Worm (Caenorhabditis elegans): ENCODE measurements around the gene Y17G7B.3.

DNA sequence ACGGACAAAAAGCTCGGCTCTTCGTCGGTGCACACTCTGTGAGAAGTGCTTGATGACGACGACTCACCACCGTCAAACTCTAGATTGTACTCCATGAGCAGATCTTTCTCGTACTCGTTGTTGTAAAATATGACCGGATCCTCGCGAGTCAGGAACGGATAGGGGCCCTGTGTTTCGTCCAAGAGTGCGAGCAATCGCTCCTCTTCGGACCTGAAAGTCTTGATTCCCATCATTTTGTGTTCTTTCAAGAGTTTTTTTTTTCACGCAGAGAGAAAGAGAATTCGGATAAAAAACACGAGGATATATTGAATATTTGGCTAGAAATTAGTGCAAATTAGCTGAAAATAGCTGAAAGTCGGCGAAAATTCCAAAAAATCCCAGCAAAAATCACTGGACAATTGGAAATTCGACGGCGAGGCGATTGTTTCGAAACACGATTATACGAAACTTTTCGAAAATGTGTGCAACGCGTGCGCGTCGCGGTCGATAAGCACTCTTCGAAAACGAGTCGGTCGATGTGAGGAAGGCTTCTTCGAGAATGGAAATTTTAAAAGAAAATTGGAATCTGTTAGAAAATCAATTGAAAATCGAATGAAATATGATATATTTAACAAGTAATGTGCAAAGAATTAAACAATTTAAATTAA, 9.3 kb upstream of the Y17G7B.3 start, which contains the start of the genes ash-2 and Y17G7B.20:
- TF ChIP-seq flt-1 (GFP tag; IDR thresholded peaks at IDR 0.05) (no peak), T22C8.4 (GFP tag; IDR thresholded peaks at IDR 0.05) (no peak), ref-1 (GFP tag; conservative IDR thresholded peaks at IDR 0.05) (no peak), ztf-23 (GFP tag; IDR thresholded peaks at IDR 0.05) (no peak), cog-1 (tag; optimal IDR thresholded peaks at IDR 0.05) (no peak), ztf-29 (GFP tag; IDR thresholded peaks at IDR 0.05) (no peak)

Data from whole organism, midembryonic.